Worm (Caenorhabditis elegans) whole organism, L4 larva: ENCODE results near the gene K01F9.2.

Experiments
- dpl-1 ChIP-seq: fragments of 150-350 bp; optimal IDR thresholded peaks from 2 replicates; lab custom pipeline; 2014; ENCODE audit warnings: missing biosample characterization, missing genetic modification reagents, missing genetic modification characterization
- dve-1 ChIP-seq: sonication (generic microtip); optimal IDR thresholded peaks from 2 replicates; lab custom pipeline; 2017; ENCODE audit warnings: antibody characterized with exemption, mild to moderate bottlenecking, missing genetic modification characterization, missing compliant biosample characterization; ENCODE audit not compliant: insufficient read depth
- unc-62 ChIP-seq, 3 experiments: fragments of 150-350 bp in 1 of 3; sonication (generic microtip); optimal IDR thresholded peaks in 2 of 3; peaks in 1 of 3; 1 replicate in 1 of 3; 2 replicates in 2 of 3; lab custom pipeline; 2014 to 2017; ENCODE audit warnings: missing biosample characterization in 3 of 3, missing genetic modification characterization in 3 of 3, missing genetic modification reagents in 3 of 3, missing genotype in 1 of 3
- ztf-11 ChIP-seq: fragments of 150-350 bp; optimal IDR thresholded peaks from 2 replicates; lab custom pipeline; 2014; ENCODE audit warnings: missing biosample characterization, missing genetic modification characterization

DNA sequence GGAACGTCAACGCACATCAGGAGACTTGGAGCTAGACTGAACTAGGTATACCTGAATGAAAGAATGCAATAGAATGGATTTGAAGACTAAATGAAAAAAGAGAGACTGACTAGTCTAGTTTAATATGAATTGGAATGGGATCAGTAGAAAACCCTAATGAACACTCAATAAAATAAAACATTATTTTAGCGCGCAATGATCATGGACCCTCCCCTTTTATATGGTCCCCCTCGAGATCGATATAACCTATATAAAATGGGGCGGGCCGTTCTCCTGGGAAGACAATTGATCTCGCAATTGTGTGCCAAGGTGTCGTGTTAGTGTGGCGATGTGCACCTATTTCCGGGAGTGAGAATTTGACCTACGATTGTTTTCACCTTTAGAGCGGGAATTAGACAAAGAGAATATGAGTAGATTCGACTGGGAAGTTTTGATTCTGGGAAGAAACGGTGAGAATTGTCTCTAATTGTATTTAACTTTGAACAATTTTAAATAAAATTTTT is 41.0 kb upstream of the K01F9.2 start, which contains the start of gene cdc-25.3:
- TF ChIP-seq dpl-1 (GFP tag; lab: Kevin White, UChicago) = no peak
- TF ChIP-seq dve-1 = no peak
- TF ChIP-seq unc-62 (GFP tag; optimal IDR thresholded peaks at IDR 0.05 in 1 of 2; lab: Kevin White, UChicago) = no peak
- no peak for TF ChIP-seq unc-62 (tag; optimal IDR thresholded peaks at IDR 0.05; lab: Kevin White, UChicago)
- no peak for TF ChIP-seq ztf-11
